Worm (Caenorhabditis elegans) whole organism, early embryonic: ENCODE measurements around the gene srt-69.

Experiments used
- B0310.2 ChIP-seq: sonication (generic microtip); optimal IDR thresholded peaks from 2 replicates; lab custom pipeline; 2016; ENCODE audit warnings: mild to moderate bottlenecking, missing genetic modification characterization, missing compliant biosample characterization
- scrt-1 ChIP-seq: fragments of 200-800 bp; sonication (Bioruptor generic); IDR thresholded peaks from 2 replicates; pipeline ENCODE4 v1.3.6; 2022; ENCODE audit warnings: missing genetic modification characterization, missing compliant biosample characterization

ce11 chrV:5274974-5275373, 9.5 kb upstream of the srt-69 start:
- TF ChIP-seq scrt-1 (no peak), B0310.2 (tag; lab: Kevin White, UChicago) (no peak)
